Worm (Caenorhabditis elegans): ENCODE data around the gene dnj-23.

The dnj-23 gene

DNA sequence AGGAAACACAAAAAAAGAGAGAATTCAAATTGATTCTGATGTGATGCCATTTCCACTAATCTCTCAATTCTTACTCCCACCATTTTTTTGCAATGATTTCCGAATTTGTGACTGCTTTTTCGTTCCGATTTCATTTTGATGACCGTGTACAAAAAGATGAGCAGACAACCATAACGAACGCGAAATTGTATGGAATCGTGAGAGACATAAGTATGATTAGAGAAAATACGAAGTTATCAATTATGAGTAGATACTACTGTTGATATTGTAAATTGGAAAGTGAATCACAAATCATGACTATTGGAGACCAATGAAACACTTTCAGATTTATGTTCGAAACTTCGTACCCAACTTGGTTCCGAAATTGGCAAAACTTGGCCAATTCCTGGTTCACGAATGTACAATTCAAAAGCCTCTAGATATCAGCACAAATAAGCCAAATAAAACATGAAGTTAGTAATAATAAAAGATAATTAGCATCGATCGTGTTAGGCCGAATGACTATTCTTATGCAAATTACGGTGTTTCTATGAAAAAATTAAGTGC, 3.1 kb upstream of the dnj-23 start:
- TF ChIP-seq crh-2 (tag; optimal IDR thresholded peaks at IDR 0.05) (peak; percentile 14), mdl-1 (tag; optimal IDR thresholded peaks at IDR 0.05) (no peak), peb-1 (tag; optimal IDR thresholded peaks at IDR 0.05) (no peak), fos-1 (tag; optimal IDR thresholded peaks at IDR 0.05) (peak; percentile 94), ceh-16 (tag; optimal IDR thresholded peaks at IDR 0.05) (no peak), nhr-25 (tag; optimal IDR thresholded peaks at IDR 0.05) (no peak)

- no peak for TF ChIP-seq unc-55 (GFP tag; optimal IDR thresholded peaks at IDR 0.05)
- no peak for TF ChIP-seq mab-5 (tag; optimal IDR thresholded peaks at IDR 0.05)
- TF ChIP-seq mbf-1 (tag; optimal IDR thresholded peaks at IDR 0.05) = no peak
- TF ChIP-seq R02D3.7 (tag; optimal IDR thresholded peaks at IDR 0.05) = no peak
- no peak for TF ChIP-seq lin-11 (tag; optimal IDR thresholded peaks at IDR 0.05)
- TF ChIP-seq sma-9 (GFP tag; optimal IDR thresholded peaks at IDR 0.05) = no peak
- no peak for TF ChIP-seq sma-9 (tag; optimal IDR thresholded peaks at IDR 0.05)
- peak; percentile 37 for TF ChIP-seq C34F6.9 (tag; optimal IDR thresholded peaks at IDR 0.05)
- TF ChIP-seq egl-27 (tag; optimal IDR thresholded peaks at IDR 0.05) = no peak
- TF ChIP-seq unc-39 (tag; optimal IDR thresholded peaks at IDR 0.05) = no peak
- TF ChIP-seq ama-1 (optimal IDR thresholded peaks at IDR 0.05) = no peak
- TF ChIP-seq nhr-23 (tag; optimal IDR thresholded peaks at IDR 0.05) = no peak
- TF ChIP-seq mdl-1 (tag; optimal IDR thresholded peaks at IDR 0.05) = no peak
- no peak for TF ChIP-seq lin-13 (GFP tag; optimal IDR thresholded peaks at IDR 0.05)
- peak in 1 of 2 experiments; percentile 13 for TF ChIP-seq lsy-2 (tag; optimal IDR thresholded peaks at IDR 0.05)
- TF ChIP-seq ZK546.5 (tag; optimal IDR thresholded peaks at IDR 0.05) = no peak
- TF ChIP-seq nhr-129 (tag; optimal IDR thresholded peaks at IDR 0.05) = peak; percentile 60
- TF ChIP-seq blmp-1 (tag; optimal IDR thresholded peaks at IDR 0.05; ENCODE audit: insufficient read depth) = no peak
- no peak for TF ChIP-seq crh-2 (tag; optimal IDR thresholded peaks at IDR 0.05)
- TF ChIP-seq F13H6.1 (tag; optimal IDR thresholded peaks at IDR 0.05) = peak; percentile 18
Observed at ce11 chrII:9108905-9109551, 628 bp upstream of the dnj-23 start, which contains the start of gene T24H10.4. Gene T24H10.4, plus strand, starts transcription at chrII:9109534.

DNA sequence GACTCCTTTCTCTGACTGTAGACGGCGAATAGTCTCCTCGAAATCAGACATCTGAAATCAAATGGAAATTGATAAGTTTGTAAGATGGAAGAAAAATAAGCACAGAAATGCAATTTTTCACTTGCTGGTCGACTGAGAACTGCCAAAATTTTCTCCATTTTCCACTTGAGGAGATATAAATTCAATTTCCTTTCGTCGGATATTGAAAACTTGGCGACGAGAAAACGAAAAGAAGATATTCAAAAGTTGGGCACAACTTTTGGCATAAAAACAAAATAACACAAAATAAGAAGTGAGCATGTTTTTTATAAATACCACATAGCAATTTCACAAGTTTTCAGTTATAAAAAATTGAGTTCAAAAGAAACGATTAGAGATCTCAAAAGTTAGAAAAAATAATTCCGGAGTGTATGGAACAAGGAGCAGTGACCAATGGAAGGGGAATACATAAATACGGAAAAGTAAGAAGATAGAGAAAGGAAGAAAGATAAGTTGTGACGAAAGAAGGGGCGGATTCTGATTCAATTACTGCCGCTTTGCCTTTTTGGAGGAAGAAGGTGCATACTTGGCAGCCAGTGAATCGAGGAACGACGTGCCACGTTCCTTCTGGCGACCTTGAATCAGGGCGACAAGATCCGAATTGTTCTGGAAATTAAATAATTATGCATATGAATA, 1.2 kb downstream of the dnj-23 start, which contains the start of gene dyrb-1:
Gene dyrb-1, minus strand, starts transcription at position 51 of the 675 bp plus-strand sequence.
- TF ChIP-seq R02D3.7 (tag; optimal IDR thresholded peaks at IDR 0.05) (no peak), nhr-21 (tag; optimal IDR thresholded peaks at IDR 0.05) (no peak), elt-3 (tag; optimal IDR thresholded peaks at IDR 0.05) (no peak), mbf-1 (tag; optimal IDR thresholded peaks at IDR 0.05) (no peak), lsy-2 (tag; optimal IDR thresholded peaks at IDR 0.05) (no peak), aly-2 (tag; optimal IDR thresholded peaks at IDR 0.05) (no peak), mdl-1 (tag; optimal IDR thresholded peaks at IDR 0.05) (no peak), C34F6.9 (tag; optimal IDR thresholded peaks at IDR 0.05) (no peak), nhr-10 (tag; optimal IDR thresholded peaks at IDR 0.05) (no peak), unc-55 (GFP tag; optimal IDR thresholded peaks at IDR 0.05) (no peak), nhr-129 (tag; optimal IDR thresholded peaks at IDR 0.05) (no peak), lin-39 (tag; optimal IDR thresholded peaks at IDR 0.05) (no peak)

ce11 chrII:9100798-9101197, 7.6 kb downstream of the dnj-23 start, which contains the start of gene T24H10.5:
Gene T24H10.5, plus strand, starts transcription at chrII:9101098.
- no peak for TF ChIP-seq nhr-6 (tag; optimal IDR thresholded peaks at IDR 0.05)
- TF ChIP-seq nhr-237 (tag; optimal IDR thresholded peaks at IDR 0.05) = no peak
- TF ChIP-seq unc-55 (GFP tag; optimal IDR thresholded peaks at IDR 0.05) = no peak
- no peak for TF ChIP-seq nhr-11 (tag; optimal IDR thresholded peaks at IDR 0.05)

DNA sequence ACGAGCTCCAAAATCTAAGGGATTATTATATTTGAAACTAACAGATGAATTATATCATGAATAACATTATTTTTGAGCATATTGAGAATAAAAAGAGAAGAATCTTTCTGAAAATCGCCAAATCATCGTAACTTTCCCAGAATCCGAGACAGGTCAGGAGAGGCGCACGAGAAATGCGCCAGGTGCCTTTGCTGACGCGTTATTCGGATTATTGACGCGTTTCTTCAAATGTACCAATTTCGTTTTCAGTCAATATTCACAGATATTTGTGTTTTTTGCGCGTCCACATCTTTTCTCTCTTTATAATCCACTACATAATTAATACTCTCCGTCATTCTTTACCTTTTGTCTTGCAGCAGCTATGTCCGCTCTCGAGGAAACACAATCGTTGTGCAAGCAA, 9.4 kb downstream of the dnj-23 start, which contains the start of gene T24H10.1:
Gene T24H10.1, plus strand, starts transcription at position 355 of the 400 bp plus-strand sequence.
- TF ChIP-seq ztf-1 (GFP tag; conservative IDR thresholded peaks at IDR 0.05) (no peak), snpc-4 (tag; optimal IDR thresholded peaks at IDR 0.05) (peak; percentile 3), fos-1 (tag; optimal IDR thresholded peaks at IDR 0.05) (peak; percentile 49), crh-2 (tag; optimal IDR thresholded peaks at IDR 0.05) (peak; percentile 48), lin-11 (tag; optimal IDR thresholded peaks at IDR 0.05) (peak; percentile 53), lsy-2 (tag; optimal IDR thresholded peaks at IDR 0.05) (peak; percentile 72 to 86), elt-3 (tag; optimal IDR thresholded peaks at IDR 0.05) (no peak), nhr-21 (tag; optimal IDR thresholded peaks at IDR 0.05) (peak; percentile 62), egl-27 (tag; optimal IDR thresholded peaks at IDR 0.05) (peak; percentile 20), C34F6.9 (tag; optimal IDR thresholded peaks at IDR 0.05) (peak; percentile 83), nhr-25 (tag; optimal IDR thresholded peaks at IDR 0.05) (peak; percentile 64), skn-1 (tag; optimal IDR thresholded peaks at IDR 0.05) (no peak), lin-13 (GFP tag; optimal IDR thresholded peaks at IDR 0.05) (peak; percentile 59), unc-55 (GFP tag; optimal IDR thresholded peaks at IDR 0.05) (peak; percentile 70), nhr-237 (tag; optimal IDR thresholded peaks at IDR 0.05) (no peak), nhr-10 (tag; optimal IDR thresholded peaks at IDR 0.05) (peak; percentile 20), sem-4 (tag; optimal IDR thresholded peaks at IDR 0.05) (peak; percentile 56), gmeb-1 (tag; optimal IDR thresholded peaks at IDR 0.05) (peak; percentile 85), ceh-82 (tag; optimal IDR thresholded peaks at IDR 0.05) (no peak), nhr-129 (tag; optimal IDR thresholded peaks at IDR 0.05) (peak; percentile 60), nhr-11 (tag; optimal IDR thresholded peaks at IDR 0.05) (no peak), F13H6.1 (tag; optimal IDR thresholded peaks at IDR 0.05) (peak; percentile 77), nhr-12 (tag; optimal IDR thresholded peaks at IDR 0.05) (no peak), sma-9 (GFP tag; optimal IDR thresholded peaks at IDR 0.05) (peak; percentile 62), sma-9 (tag; optimal IDR thresholded peaks at IDR 0.05) (no peak), mab-5 (tag; optimal IDR thresholded peaks at IDR 0.05) (peak; percentile 43), sma-3 (GFP tag; optimal IDR thresholded peaks at IDR 0.05) (peak; percentile 43)
